Fruit fly (Drosophila melanogaster) whole organism, embryonic: ENCODE measurements around the gene Rab3-GAP.

ENCODE experiments used
- Ada2b ChIP-seq: fragments of 200-800 bp; sonication (Bioruptor generic); IDR thresholded peaks from 2 replicates; pipeline ENCODE4 v1.3.6; 2022; ENCODE audit warnings: missing biosample characterization, missing genetic modification characterization
- CG10431 ChIP-seq: fragments of 200-800 bp; sonication (Bioruptor generic); optimal IDR thresholded peaks from 3 replicates; lab custom pipeline; 2018; ENCODE audit warnings: missing biosample characterization, mild to moderate bottlenecking, missing genetic modification characterization
- CG10565 ChIP-seq: fragments of 200-800 bp; sonication (Bioruptor generic); optimal IDR thresholded peaks from 3 replicates; lab custom pipeline; 2016; ENCODE audit warnings: missing biosample characterization, mild to moderate bottlenecking, missing genetic modification characterization
- CG10654 ChIP-seq: fragments of 200-800 bp; sonication (Bioruptor generic); optimal IDR thresholded peaks from 2 replicates; lab custom pipeline; 2016; ENCODE audit warnings: missing biosample characterization, missing genetic modification characterization
- CG11456 ChIP-seq: fragments of 200-800 bp; sonication (Bioruptor generic); IDR thresholded peaks from 3 replicates; pipeline ENCODE4 v1.3.6; 2022; ENCODE audit warnings: missing biosample characterization, missing genetic modification characterization
- CG12659 ChIP-seq: fragments of 200-800 bp; sonication (Bioruptor generic); optimal IDR thresholded peaks from 3 replicates; lab custom pipeline; 2017; ENCODE audit warnings: mild to moderate bottlenecking, missing biosample characterization, missing genetic modification reagents, missing genetic modification characterization
- CG12769 ChIP-seq: fragments of 200-800 bp; sonication (Bioruptor generic); optimal IDR thresholded peaks from 2 replicates; lab custom pipeline; 2019; ENCODE audit warnings: missing biosample characterization, mild to moderate bottlenecking, missing genetic modification characterization, moderate library complexity
- CG13287 ChIP-seq: fragments of 200-800 bp; sonication (Bioruptor generic); IDR thresholded peaks from 2 replicates; pipeline ENCODE4 v1.3.6; 2022; ENCODE audit warnings: missing biosample characterization, missing genetic modification characterization; ENCODE audit not compliant: partially characterized antibody
- CG13624 ChIP-seq: fragments of 200-800 bp; sonication (Bioruptor generic); optimal IDR thresholded peaks from 2 replicates; lab custom pipeline; 2016; ENCODE audit warnings: missing biosample characterization, missing genetic modification characterization
- CG14441 ChIP-seq: fragments of 200-800 bp; sonication (Bioruptor generic); IDR thresholded peaks from 2 replicates; pipeline ENCODE4 v1.3.6; 2022; ENCODE audit warnings: missing biosample characterization, missing genetic modification characterization
- CG14667 ChIP-seq: fragments of 200-800 bp; sonication (Bioruptor generic); IDR thresholded peaks from 2 replicates; pipeline ENCODE4 v1.3.6; 2022; ENCODE audit warnings: missing biosample characterization, missing genetic modification characterization
- CG15011 ChIP-seq: fragments of 200-800 bp; sonication (Bioruptor generic); optimal IDR thresholded peaks from 3 replicates; lab custom pipeline; 2018; ENCODE audit warnings: missing biosample characterization, mild to moderate bottlenecking, missing genetic modification characterization
- CG17328 ChIP-seq: fragments of 200-800 bp; sonication (Bioruptor generic); IDR thresholded peaks from 2 replicates; pipeline ENCODE4 v1.3.6; 2022; ENCODE audit warnings: missing biosample characterization, missing genetic modification characterization
- CG18476 ChIP-seq: fragments of 200-800 bp; sonication (Bioruptor generic); optimal IDR thresholded peaks from 2 replicates; lab custom pipeline; 2016; ENCODE audit warnings: missing biosample characterization, mild to moderate bottlenecking, missing genetic modification characterization
- CG2116 ChIP-seq: fragments of 200-800 bp; sonication (Bioruptor generic); optimal IDR thresholded peaks from 3 replicates; lab custom pipeline; 2018; ENCODE audit warnings: missing biosample characterization, mild to moderate bottlenecking, missing genetic modification characterization
- CG2202 ChIP-seq: fragments of 200-800 bp; sonication (Bioruptor generic); optimal IDR thresholded peaks from 2 replicates; lab custom pipeline; 2018; ENCODE audit warnings: missing biosample characterization, mild to moderate bottlenecking, missing genetic modification characterization
- CG4282 ChIP-seq: fragments of 200-800 bp; sonication (Bioruptor generic); optimal IDR thresholded peaks from 2 replicates; lab custom pipeline; 2016; ENCODE audit warnings: missing biosample characterization, missing genetic modification characterization
- CG6854 ChIP-seq: fragments of 200-800 bp; sonication (Bioruptor generic); optimal IDR thresholded peaks from 3 replicates; lab custom pipeline; 2017; ENCODE audit warnings: missing biosample characterization, mild to moderate bottlenecking, missing genetic modification characterization
- CG7745 ChIP-seq: fragments of 200-800 bp; sonication (Bioruptor generic); optimal IDR thresholded peaks from 2 replicates; lab custom pipeline; 2018; ENCODE audit warnings: missing biosample characterization, mild to moderate bottlenecking, missing genetic modification characterization, moderate library complexity
- CG7839 ChIP-seq: fragments of 200-800 bp; sonication (Bioruptor generic); optimal IDR thresholded peaks from 3 replicates; lab custom pipeline; 2018; ENCODE audit warnings: missing biosample characterization, mild to moderate bottlenecking, missing genetic modification characterization, moderate library complexity
- CkIIα-i1 ChIP-seq: fragments of 200-800 bp; sonication (Bioruptor generic); IDR thresholded peaks from 2 replicates; pipeline ENCODE4 v1.3.6; 2022; ENCODE audit warnings: missing biosample characterization, missing genetic modification characterization
- Deaf1 ChIP-seq: fragments of 200-800 bp; optimal IDR thresholded peaks from 3 replicates; lab custom pipeline; 2019; ENCODE audit warnings: missing biosample characterization, mild to moderate bottlenecking, missing genetic modification characterization, moderate library complexity
- Doc3 ChIP-seq: fragments of 200-800 bp; sonication (Bioruptor generic); IDR thresholded peaks from 3 replicates; pipeline ENCODE4 v1.3.6; 2022; ENCODE audit warnings: missing biosample characterization, missing genetic modification characterization; ENCODE audit not compliant: partially characterized antibody
- Dp ChIP-seq: fragments of 200-800 bp; sonication (Bioruptor generic); optimal IDR thresholded peaks from 2 replicates; lab custom pipeline; 2018; ENCODE audit warnings: missing biosample characterization, mild to moderate bottlenecking, missing genetic modification characterization, moderate library complexity
- E2f2 ChIP-seq: fragments of 200-800 bp; sonication (Bioruptor generic); IDR thresholded peaks from 2 replicates; pipeline ENCODE4 v1.3.6; 2022; ENCODE audit warnings: missing biosample characterization, missing genetic modification characterization
- Hsf ChIP-seq: fragments of 200-800 bp; sonication (Bioruptor generic); optimal IDR thresholded peaks from 3 replicates; lab custom pipeline; 2016; ENCODE audit warnings: missing biosample characterization, missing genetic modification characterization
- MESR4 ChIP-seq: fragments of 200-800 bp; sonication (Bioruptor generic); optimal IDR thresholded peaks from 2 replicates; lab custom pipeline; 2018; ENCODE audit warnings: missing biosample characterization, mild to moderate bottlenecking, missing genetic modification characterization, moderate library complexity
- Myb ChIP-seq: fragments of 200-800 bp; sonication (Bioruptor generic); optimal IDR thresholded peaks from 2 replicates; lab custom pipeline; 2016; ENCODE audit warnings: missing biosample characterization, missing genetic modification characterization
- Sry-δ ChIP-seq: fragments of 200-800 bp; sonication (Bioruptor generic); optimal IDR thresholded peaks from 2 replicates; lab custom pipeline; 2016; ENCODE audit warnings: missing biosample characterization, missing genetic modification characterization
- Ssrp ChIP-seq: fragments of 200-800 bp; sonication (Bioruptor generic); optimal IDR thresholded peaks from 2 replicates; lab custom pipeline; 2018; ENCODE audit warnings: missing biosample characterization, mild to moderate bottlenecking, missing genetic modification characterization, moderate library complexity
- corto ChIP-seq: fragments of 200-800 bp; sonication (Bioruptor generic); optimal IDR thresholded peaks from 2 replicates; lab custom pipeline; 2016; ENCODE audit warnings: missing biosample characterization, mild to moderate bottlenecking, missing genetic modification characterization, moderate library complexity
- dm ChIP-seq: fragments of 200-800 bp; sonication (Bioruptor generic); optimal IDR thresholded peaks from 3 replicates; lab custom pipeline; 2016; ENCODE audit warnings: missing biosample characterization, missing genetic modification characterization
- exex ChIP-seq: fragments of 200-800 bp; sonication (Bioruptor generic); optimal IDR thresholded peaks from 4 replicates; lab custom pipeline; 2018; ENCODE audit warnings: missing biosample characterization, mild to moderate bottlenecking, missing genetic modification characterization, moderate library complexity
- fru ChIP-seq: fragments of >200 bp; optimal IDR thresholded peaks from 2 replicates; lab custom pipeline; 2017
- grn ChIP-seq: fragments of 200-800 bp; sonication (Bioruptor generic); optimal IDR thresholded peaks from 3 replicates; lab custom pipeline; 2017; ENCODE audit warnings: missing biosample characterization, missing genetic modification characterization
- hbn ChIP-seq: fragments of 200-800 bp; sonication (Bioruptor generic); IDR thresholded peaks from 2 replicates; pipeline ENCODE4 v1.3.6; 2022; ENCODE audit warnings: missing biosample characterization, missing genetic modification characterization; ENCODE audit not compliant: partially characterized antibody
- mirr ChIP-seq: fragments of 200-800 bp; sonication (Bioruptor generic); optimal IDR thresholded peaks from 3 replicates; lab custom pipeline; 2018; ENCODE audit warnings: missing biosample characterization, mild to moderate bottlenecking, missing genetic modification characterization
- org-1 ChIP-seq: fragments of 200-800 bp; sonication (Bioruptor generic); optimal IDR thresholded peaks from 2 replicates; lab custom pipeline; 2017; ENCODE audit warnings: missing biosample characterization, missing genetic modification characterization
- pho ChIP-seq: fragments of 200-800 bp; sonication (Bioruptor generic); optimal IDR thresholded peaks from 2 replicates; lab custom pipeline; 2016; ENCODE audit warnings: missing biosample characterization, missing genetic modification characterization
- schlank ChIP-seq: fragments of 200-800 bp; sonication (Bioruptor generic); optimal IDR thresholded peaks from 2 replicates; lab custom pipeline; 2018; ENCODE audit warnings: missing biosample characterization, mild to moderate bottlenecking, missing genetic modification characterization
- sd ChIP-seq: fragments of 200-800 bp; sonication (Bioruptor generic); optimal IDR thresholded peaks from 3 replicates; lab custom pipeline; 2018; ENCODE audit warnings: missing biosample characterization, mild to moderate bottlenecking, missing genetic modification characterization, moderate library complexity
- sens ChIP-seq: fragments of 200-800 bp; sonication (Bioruptor generic); peaks from one replicate; lab custom pipeline; 2016; ENCODE audit warnings: missing biosample characterization, missing genetic modification characterization
- sim ChIP-seq: fragments of 200-800 bp; sonication (Bioruptor generic); IDR thresholded peaks from 2 replicates; pipeline ENCODE4 v1.3.6; 2022; ENCODE audit warnings: missing biosample characterization, missing genetic modification characterization
- sug ChIP-seq: fragments of 200-800 bp; optimal IDR thresholded peaks from 2 replicates; lab custom pipeline; 2019; ENCODE audit warnings: missing biosample characterization, mild to moderate bottlenecking, missing genetic modification characterization, moderate library complexity
- tio ChIP-seq: fragments of 200-800 bp; sonication (Bioruptor generic); optimal IDR thresholded peaks from 2 replicates; lab custom pipeline; 2017; ENCODE audit warnings: missing biosample characterization, missing genetic modification characterization, inconsistent platforms
- trem ChIP-seq: fragments of 200-800 bp; optimal IDR thresholded peaks from 3 replicates; lab custom pipeline; 2019; ENCODE audit warnings: missing biosample characterization, mild to moderate bottlenecking, missing genetic modification characterization, moderate library complexity
- vvl ChIP-seq: fragments of 200-800 bp; sonication (Bioruptor generic); IDR thresholded peaks from 2 replicates; pipeline ENCODE4 v1.3.6; 2022; ENCODE audit warnings: missing biosample characterization, missing genetic modification characterization
- wor ChIP-seq: fragments of 200-800 bp; sonication (Bioruptor generic); IDR thresholded peaks from 2 replicates; pipeline ENCODE4 v1.3.6; 2022; ENCODE audit warnings: missing biosample characterization, missing genetic modification characterization
- zf30C ChIP-seq: fragments of 200-800 bp; sonication (Bioruptor generic); optimal IDR thresholded peaks from 3 replicates; lab custom pipeline; 2018; ENCODE audit warnings: missing biosample characterization, mild to moderate bottlenecking, missing genetic modification characterization

Gene Rab3-GAP

dm6 chr2L:12048723-12049122 is 14.3 kb downstream of the Rab3-GAP start, which contains the start of gene Plzf (continued):
- TF ChIP-seq CG7745 (tag; lab: Kevin White, UChicago) (no peak), org-1 (no peak), CG10565 (GFP tag; lab: Kevin White, UChicago) (no peak), CG11456 (GFP tag; lab: Robert Waterston, UW) (no peak), CG7839 (no peak), CG13287 (GFP tag; lab: Robert Waterston, UW) (peak; percentile 47), E2f2 (GFP tag; lab: Robert Waterston, UW) (peak; percentile 19; the same call in 1 of the 2 replicates), pho (GFP tag; lab: Kevin White, UChicago) (no peak), CG12659 (GFP tag; lab: Kevin White, UChicago) (no peak), sim (no peak), MESR4 (peak; percentile 22), Ssrp (no peak), CG18476 (GFP tag; lab: Kevin White, UChicago) (no peak), Ada2b (GFP tag; lab: Robert Waterston, UW) (no peak), CG17328 (no peak), CG2202 (tag; lab: Kevin White, UChicago) (no peak), dm (GFP tag; lab: Kevin White, UChicago) (no peak), trem (tag; lab: Kevin White, UChicago) (no peak), CG4282 (GFP tag; lab: Kevin White, UChicago) (no peak), CG10654 (GFP tag; lab: Kevin White, UChicago) (no peak), CG10431 (GFP tag; lab: Kevin White, UChicago) (no peak), Dp (peak; percentile 35), CG2116 (GFP tag; lab: Kevin White, UChicago) (peak; percentile 1)

dm6 chr2L:12046856-12047230 is 16.1 kb downstream of the Rab3-GAP start:
- no peak for TF ChIP-seq schlank
- peak; percentile 21 for TF ChIP-seq sug
- TF ChIP-seq Deaf1 (tag; lab: Kevin White, UChicago), result peak; percentile 8
- TF ChIP-seq mirr (GFP tag; lab: Kevin White, UChicago), result peak; percentile 42
- TF ChIP-seq CG15011 (GFP tag; lab: Kevin White, UChicago), result no peak
- peak; percentile 29 for TF ChIP-seq CG6854 (GFP tag; lab: Kevin White, UChicago)
- peak; percentile 75 for TF ChIP-seq CG13624 (GFP tag; lab: Kevin White, UChicago)
- TF ChIP-seq org-1, result no peak
- peak; percentile 34; the same call in 1 of the 2 replicates for TF ChIP-seq CG14441 (GFP tag; lab: Robert Waterston, UW)
- TF ChIP-seq exex (tag; lab: Kevin White, UChicago), result peak; percentile 80
- peak; percentile 98 for TF ChIP-seq sd (tag; lab: Kevin White, UChicago)
- peak; percentile 98 for TF ChIP-seq grn (GFP tag; lab: Kevin White, UChicago)
- no peak for TF ChIP-seq Myb

- peak; percentile 50 for TF ChIP-seq corto (GFP tag; lab: Kevin White, UChicago)
- no peak for TF ChIP-seq Doc3 (GFP tag; lab: Robert Waterston, UW)
- no peak for TF ChIP-seq hbn
- peak; percentile 60; the same call in 1 of the 2 replicates for TF ChIP-seq CG14667 (GFP tag; lab: Robert Waterston, UW)
- TF ChIP-seq Hsf, result peak; percentile 73
- TF ChIP-seq zf30C (GFP tag; lab: Kevin White, UChicago), result peak; percentile 28
- peak; percentile 81 for TF ChIP-seq sens
- peak; percentile 64 for TF ChIP-seq tio (GFP tag; lab: Kevin White, UChicago)
- TF ChIP-seq wor (GFP tag; lab: Robert Waterston, UW), result peak; percentile 59
- TF ChIP-seq CG12769 (tag; lab: Kevin White, UChicago), result peak; percentile 77
- peak; percentile 93 for TF ChIP-seq vvl (GFP tag; lab: Robert Waterston, UW)
- TF ChIP-seq Sry-δ (GFP tag; lab: Kevin White, UChicago), result no peak
- peak; percentile 49 for TF ChIP-seq org-1
- no peak for TF ChIP-seq fru (lab: Kevin White, UChicago)
- no peak for TF ChIP-seq CkIIα-i1 (GFP tag; lab: Robert Waterston, UW)
Measured at dm6 chr2L:12045941-12046855, 16.8 kb downstream of the Rab3-GAP start, which contains the start of gene CG6770. Gene CG6770 (minus strand): TSS chr2L:12046118.
